Fruit fly (Drosophila melanogaster): ENCODE data around the gene Eip78C.
A peak's percentile ranks its signal among the peaks of the same experiment; 100 is the strongest.

DNA sequence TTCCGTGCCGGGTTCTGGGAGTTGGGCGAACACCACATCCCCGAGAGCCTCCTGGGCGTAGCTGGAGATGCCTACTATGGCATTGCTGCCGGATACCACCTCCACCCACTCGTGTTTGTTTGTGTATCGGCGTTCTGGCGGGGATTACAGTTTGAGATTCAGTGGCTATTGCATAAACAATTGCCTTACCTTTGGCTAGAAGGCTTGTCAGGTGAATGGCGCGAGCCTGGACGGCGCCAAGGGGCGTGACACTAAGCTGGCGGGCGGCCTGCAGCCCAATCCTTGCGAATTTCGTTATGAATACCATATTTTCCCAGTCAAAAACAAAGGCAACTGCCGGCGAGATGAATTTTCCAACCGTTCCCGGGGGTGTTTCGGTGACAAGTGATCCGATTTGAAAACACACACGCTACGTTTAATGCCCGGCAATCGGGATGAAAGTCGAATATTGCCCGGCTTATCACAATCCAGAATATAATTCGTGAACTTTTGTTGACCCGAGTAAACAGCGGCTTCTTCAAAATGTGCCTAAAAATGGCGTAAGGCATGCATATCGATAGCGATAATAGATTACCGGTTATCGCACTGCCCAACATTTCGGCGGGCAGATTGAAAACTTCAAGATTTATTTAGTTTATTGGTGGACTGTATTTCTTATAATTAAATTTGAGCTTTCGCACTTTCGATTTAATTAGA lies 54.7 kb downstream of the Eip78C start, which contains the start of gene ppl:
- TF ChIP-seq CG11617 (GFP tag; optimal IDR thresholded peaks at IDR 0.05), result no peak
- TF ChIP-seq CG33017 (tag; optimal IDR thresholded peaks at IDR 0.05), result no peak
- no peak for TF ChIP-seq pad (GFP tag; optimal IDR thresholded peaks at IDR 0.05)
- TF ChIP-seq CG5204 (GFP tag; optimal IDR thresholded peaks at IDR 0.05), result no peak
- TF ChIP-seq cic (GFP tag; optimal IDR thresholded peaks at IDR 0.05), result peak; percentile 53
- TF ChIP-seq kay (GFP tag; ENCODE audit: borderline replicate concordance), result no peak
- TF ChIP-seq Hr96 (GFP tag; optimal IDR thresholded peaks at IDR 0.05), result no peak
- TF ChIP-seq CG12768 (GFP tag; optimal IDR thresholded peaks at IDR 0.05), result no peak
- TF ChIP-seq ovo (GFP tag; optimal IDR thresholded peaks at IDR 0.05), result no peak

Measured in whole organism, adult.